Worm (Caenorhabditis elegans) whole organism, L4 larva: ENCODE measurements around the gene F42F12.3.

Experiments used
- D1046.2 ChIP-seq: fragments of 200-800 bp; sonication (Bioruptor generic); IDR thresholded peaks from 2 replicates; pipeline ENCODE4 v1.3.6; 2022; ENCODE audit warnings: missing genetic modification characterization, missing compliant biosample characterization
- F26F4.8 ChIP-seq: fragments of 200-800 bp; sonication (Bioruptor generic); conservative IDR thresholded peaks from 2 replicates; pipeline ENCODE4 v1.3.6; 2022; ENCODE audit warnings: missing genetic modification characterization, missing compliant biosample characterization
- F44E2.7 ChIP-seq: fragments of 200-800 bp; sonication (Bioruptor generic); IDR thresholded peaks from 2 replicates; pipeline ENCODE4 v2.1.2; 2022; ENCODE audit warnings: missing genetic modification characterization, missing compliant biosample characterization
- T20F7.1 ChIP-seq: fragments of 200-800 bp; sonication (Bioruptor generic); optimal IDR thresholded peaks from 2 replicates; lab custom pipeline; 2018; ENCODE audit warnings: mild to moderate bottlenecking, missing genetic modification characterization, missing compliant biosample characterization
- T26A8.4 ChIP-seq: fragments of 200-800 bp; sonication (Bioruptor generic); IDR thresholded peaks from 2 replicates; pipeline ENCODE4 v1.3.6; 2022; ENCODE audit warnings: missing genetic modification characterization, missing compliant biosample characterization
- Y48G9A.11 ChIP-seq: fragments of 200-800 bp; sonication (Bioruptor generic); IDR thresholded peaks from 2 replicates; pipeline ENCODE4 v1.3.6; 2022; ENCODE audit warnings: missing genetic modification reagents, missing genetic modification characterization, missing compliant biosample characterization
- Y5F2A.4 ChIP-seq: fragments of 200-800 bp; sonication (Bioruptor generic); optimal IDR thresholded peaks from 2 replicates; lab custom pipeline; 2018; ENCODE audit warnings: mild to moderate bottlenecking, missing genetic modification characterization, missing compliant biosample characterization
- ZK337.2 ChIP-seq: fragments of 200-800 bp; sonication (Bioruptor generic); IDR thresholded peaks from 2 replicates; pipeline ENCODE4 v1.3.6; 2022; ENCODE audit warnings: missing genetic modification reagents, missing genetic modification characterization, missing compliant biosample characterization
- aha-1 ChIP-seq: fragments of 150-350 bp; peaks from one replicate; lab custom pipeline; 2014; ENCODE audit warnings: missing biosample characterization, missing genetic modification characterization
- aly-2 ChIP-seq: sonication (generic microtip); optimal IDR thresholded peaks from 2 replicates; lab custom pipeline; 2018; ENCODE audit warnings: missing biosample characterization, missing genetic modification characterization
- ceh-44 ChIP-seq: fragments of 200-800 bp; sonication (Bioruptor generic); IDR thresholded peaks from 2 replicates; pipeline ENCODE4 v1.3.6; 2022; ENCODE audit warnings: missing genetic modification reagents, missing genetic modification characterization, missing compliant biosample characterization
- ceh-62 ChIP-seq: sonication (generic microtip); optimal IDR thresholded peaks from 2 replicates; lab custom pipeline; 2017; ENCODE audit warnings: missing biosample characterization, missing genetic modification characterization
- ceh-82 ChIP-seq: sonication (generic microtip); optimal IDR thresholded peaks from 2 replicates; lab custom pipeline; 2017; ENCODE audit warnings: missing biosample characterization, missing genetic modification characterization
- cey-2 ChIP-seq: sonication (generic microtip); optimal IDR thresholded peaks from 3 replicates; lab custom pipeline; 2017; ENCODE audit warnings: missing genetic modification characterization, mild to moderate bottlenecking, missing compliant biosample characterization, antibody characterized with exemption, borderline replicate concordance; ENCODE audit not compliant: insufficient read depth
- daf-19 ChIP-seq: fragments of 200-800 bp; sonication (Bioruptor generic); conservative IDR thresholded peaks from 2 replicates; pipeline ENCODE4 v1.3.6; 2022; ENCODE audit warnings: missing genetic modification characterization, missing compliant biosample characterization
- daf-8 ChIP-seq: fragments of 200-800 bp; sonication (Bioruptor generic); IDR thresholded peaks from 2 replicates; pipeline ENCODE4 v1.3.6; 2022; ENCODE audit warnings: missing genetic modification characterization, missing compliant biosample characterization
- dmd-6 ChIP-seq: fragments of 200-800 bp; sonication (Bioruptor generic); IDR thresholded peaks from 2 replicates; pipeline ENCODE4 v1.3.6; 2022; ENCODE audit warnings: missing genetic modification reagents, missing genetic modification characterization, missing compliant biosample characterization
- dpl-1 ChIP-seq: fragments of 150-350 bp; optimal IDR thresholded peaks from 2 replicates; lab custom pipeline; 2014; ENCODE audit warnings: missing biosample characterization, missing genetic modification reagents, missing genetic modification characterization
- duxl-1 ChIP-seq: sonication (generic microtip); optimal IDR thresholded peaks from 2 replicates; lab custom pipeline; 2016; ENCODE audit warnings: mild to moderate bottlenecking, missing genetic modification characterization, moderate library complexity, missing compliant biosample characterization; ENCODE audit not compliant: poor library complexity
- dve-1 ChIP-seq: sonication (generic microtip); optimal IDR thresholded peaks from 2 replicates; lab custom pipeline; 2017; ENCODE audit warnings: antibody characterized with exemption, mild to moderate bottlenecking, missing genetic modification characterization, missing compliant biosample characterization; ENCODE audit not compliant: insufficient read depth
- fos-1 ChIP-seq: fragments of 150-350 bp; optimal IDR thresholded peaks from 2 replicates; lab custom pipeline; 2014; ENCODE audit warnings: missing biosample characterization, missing genetic modification characterization
- hlh-11 ChIP-seq: fragments of 200-800 bp; sonication (Bioruptor generic); optimal IDR thresholded peaks from 2 replicates; lab custom pipeline; 2018; ENCODE audit warnings: mild to moderate bottlenecking, missing genetic modification characterization, missing compliant biosample characterization
- hlh-30 ChIP-seq: sonication (generic microtip); optimal IDR thresholded peaks from 2 replicates; lab custom pipeline; 2017; ENCODE audit warnings: antibody characterized with exemption, mild to moderate bottlenecking, missing genetic modification characterization, missing compliant biosample characterization; ENCODE audit not compliant: insufficient read depth
- jun-1 ChIP-seq: fragments of 150-350 bp; optimal IDR thresholded peaks from 2 replicates; lab custom pipeline; 2014; ENCODE audit warnings: missing biosample characterization, missing genetic modification reagents, missing genetic modification characterization
- lin-13 ChIP-seq: fragments of 150-350 bp; optimal IDR thresholded peaks from 2 replicates; lab custom pipeline; 2014; ENCODE audit warnings: missing biosample characterization, missing genetic modification reagents, missing genetic modification characterization
- lin-38 ChIP-seq: fragments of 200-800 bp; sonication (Bioruptor generic); IDR thresholded peaks from 2 replicates; pipeline ENCODE4 v1.3.6; 2022; ENCODE audit warnings: missing genetic modification reagents, missing genetic modification characterization, missing compliant biosample characterization
- lin-39 ChIP-seq: fragments of 150-350 bp; optimal IDR thresholded peaks from 2 replicates; lab custom pipeline; 2014; ENCODE audit warnings: missing biosample characterization, missing genetic modification reagents, missing genetic modification characterization
- mdt-29 ChIP-seq: fragments of 200-800 bp; sonication (Bioruptor generic); IDR thresholded peaks from 2 replicates; pipeline ENCODE4 v1.3.6; 2022; ENCODE audit warnings: missing genetic modification reagents, missing genetic modification characterization, missing compliant biosample characterization
- nhr-102 ChIP-seq: sonication (generic microtip); optimal IDR thresholded peaks from 2 replicates; lab custom pipeline; 2016; ENCODE audit warnings: mild to moderate bottlenecking, missing genetic modification characterization, moderate library complexity, missing compliant biosample characterization
- nhr-25 ChIP-seq: sonication (generic microtip); optimal IDR thresholded peaks from 2 replicates; lab custom pipeline; 2017; ENCODE audit warnings: missing genetic modification characterization, mild to moderate bottlenecking, missing compliant biosample characterization, antibody characterized with exemption, moderate library complexity, borderline replicate concordance; ENCODE audit not compliant: insufficient read depth
- nhr-41 ChIP-seq: fragments of 200-800 bp; sonication (Bioruptor generic); IDR thresholded peaks from 2 replicates; pipeline ENCODE4 v1.3.6; 2022; ENCODE audit warnings: missing genetic modification reagents, missing genetic modification characterization, missing compliant biosample characterization
- nhr-48 ChIP-seq: sonication (generic microtip); optimal IDR thresholded peaks from 2 replicates; lab custom pipeline; 2016; ENCODE audit warnings: mild to moderate bottlenecking, missing genetic modification characterization, missing compliant biosample characterization
- nhr-76 ChIP-seq: fragments of 150-350 bp; optimal IDR thresholded peaks from 2 replicates; lab custom pipeline; 2014; ENCODE audit warnings: missing biosample characterization, missing genetic modification characterization
- snpc-1.2 ChIP-seq: fragments of 200-800 bp; sonication (Bioruptor generic); IDR thresholded peaks from 2 replicates; pipeline ENCODE4 v1.3.6; 2022; ENCODE audit warnings: missing genetic modification reagents, missing genetic modification characterization, missing compliant biosample characterization
- vab-7 ChIP-seq: fragments of 200-800 bp; sonication (Bioruptor generic); IDR thresholded peaks from 2 replicates; pipeline ENCODE4 v1.3.6; 2022; ENCODE audit warnings: missing genetic modification reagents, missing genetic modification characterization, missing compliant biosample characterization
- zag-1 ChIP-seq: fragments of 150-350 bp; optimal IDR thresholded peaks from 2 replicates; lab custom pipeline; 2014; ENCODE audit warnings: missing biosample characterization, missing genetic modification characterization
- zfp-2 ChIP-seq: sonication (generic microtip); optimal IDR thresholded peaks from 2 replicates; lab custom pipeline; 2016; ENCODE audit warnings: mild to moderate bottlenecking, missing genetic modification characterization, missing compliant biosample characterization
- zip-2 ChIP-seq: fragments of 150-350 bp; optimal IDR thresholded peaks from 2 replicates; lab custom pipeline; 2014; ENCODE audit warnings: missing biosample characterization, missing genetic modification characterization
- ztf-11 ChIP-seq: fragments of 150-350 bp; optimal IDR thresholded peaks from 2 replicates; lab custom pipeline; 2014; ENCODE audit warnings: missing biosample characterization, missing genetic modification characterization

F42F12.3 gene

ce11 chrX:12337846-12338490 is 12.4 kb upstream of the F42F12.3 start, which contains the start of gene srd-44 (continued):
- TF ChIP-seq cey-2 (tag; lab: Kevin White, UChicago) (no peak), T20F7.1 (no peak), ZK337.2 (no peak), T26A8.4 (GFP tag; lab: Robert Waterston, UW) (no peak), ztf-11 (tag; lab: Kevin White, UChicago) (no peak), lin-13 (GFP tag; lab: Kevin White, UChicago) (no peak), vab-7 (GFP tag; lab: Robert Waterston, UW) (no peak; the same call in 1 of the 2 replicates), ceh-44 (GFP tag; lab: Robert Waterston, UW) (0 out of 2 replicates have a peak, but pooled peaks have one; percentile 5), nhr-102 (tag; lab: Kevin White, UChicago) (no peak), F26F4.8 (GFP tag; lab: Robert Waterston, UW) (no peak), Y5F2A.4 (no peak), ceh-62 (tag; lab: Kevin White, UChicago) (no peak), Y48G9A.11 (GFP tag; lab: Robert Waterston, UW) (no peak; the same call in 1 of the 2 replicates), daf-19 (GFP tag; lab: Robert Waterston, UW) (peak; percentile 74), hlh-30 (tag; lab: Kevin White, UChicago) (no peak), dmd-6 (GFP tag; lab: Robert Waterston, UW) (no peak; the same call in none of the 2 replicates), aha-1 (tag; lab: Kevin White, UChicago) (no peak), nhr-48 (tag; lab: Kevin White, UChicago) (peak; percentile 43), jun-1 (tag; lab: Kevin White, UChicago) (no peak), zip-2 (tag; lab: Kevin White, UChicago) (no peak), nhr-25 (tag; lab: Kevin White, UChicago) (no peak), zag-1 (tag; lab: Kevin White, UChicago) (no peak), nhr-76 (no peak), duxl-1 (peak; percentile 39)

ce11 chrX:12341338-12341737 is 9.0 kb upstream of the F42F12.3 start, which contains the start of gene zig-2:
Gene zig-2 (minus strand): TSS chrX:12341438.
- TF ChIP-seq F44E2.7 (no peak), Y5F2A.4 (no peak), Y48G9A.11 (GFP tag; lab: Robert Waterston, UW) (no peak), dpl-1 (GFP tag; lab: Kevin White, UChicago) (no peak), nhr-41 (no peak), hlh-11 (tag; lab: Kevin White, UChicago) (no peak), snpc-1.2 (GFP tag; lab: Robert Waterston, UW) (no peak), cey-2 (tag; lab: Kevin White, UChicago) (no peak), nhr-25 (tag; lab: Kevin White, UChicago) (no peak), fos-1 (tag; lab: Kevin White, UChicago) (no peak), lin-39 (tag; lab: Kevin White, UChicago) (no peak), daf-8 (GFP tag; lab: Robert Waterston, UW) (no peak), lin-38 (GFP tag; lab: Robert Waterston, UW) (no peak), aly-2 (tag; lab: Kevin White, UChicago) (no peak)

DNA sequence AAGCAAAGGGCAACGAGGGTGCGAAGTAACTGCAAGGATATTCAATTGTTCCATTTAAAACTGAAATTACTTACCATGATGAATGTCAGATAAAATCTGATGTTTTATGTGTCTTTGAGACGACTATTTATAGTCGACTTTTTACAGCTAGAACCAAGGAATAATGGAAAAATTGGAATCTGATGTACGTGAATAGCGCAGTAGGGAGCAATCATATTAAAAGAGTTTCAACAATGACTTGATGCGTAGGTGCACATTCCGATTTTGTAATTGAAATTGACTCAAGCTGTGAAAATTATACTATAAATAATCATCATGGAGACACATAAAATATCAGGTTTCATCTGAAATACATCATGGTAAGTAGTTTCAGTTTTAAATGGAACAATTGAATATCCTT is 7.1 kb upstream of the F42F12.3 start, which contains the start of the genes nspc-9 and nspc-10:
Gene nspc-9, minus strand, starts transcription at position 101 of the 400 bp plus-strand sequence.
Gene nspc-10, plus strand, starts transcription at position 331 of the 400 bp plus-strand sequence.
- TF ChIP-seq mdt-29 (GFP tag; lab: Robert Waterston, UW) (no peak), F26F4.8 (GFP tag; lab: Robert Waterston, UW) (no peak), zfp-2 (no peak), D1046.2 (GFP tag; lab: Robert Waterston, UW) (no peak), nhr-48 (tag; lab: Kevin White, UChicago) (no peak), snpc-1.2 (GFP tag; lab: Robert Waterston, UW) (no peak), ceh-82 (tag; lab: Kevin White, UChicago) (no peak), dve-1 (tag; lab: Kevin White, UChicago) (no peak), ceh-44 (GFP tag; lab: Robert Waterston, UW) (no peak), cey-2 (tag; lab: Kevin White, UChicago) (no peak), hlh-11 (tag; lab: Kevin White, UChicago) (no peak), hlh-30 (tag; lab: Kevin White, UChicago) (no peak)
